Fruit fly (Drosophila melanogaster): ENCODE measurements around the gene Mur18B.

Mur18B gene

DNA sequence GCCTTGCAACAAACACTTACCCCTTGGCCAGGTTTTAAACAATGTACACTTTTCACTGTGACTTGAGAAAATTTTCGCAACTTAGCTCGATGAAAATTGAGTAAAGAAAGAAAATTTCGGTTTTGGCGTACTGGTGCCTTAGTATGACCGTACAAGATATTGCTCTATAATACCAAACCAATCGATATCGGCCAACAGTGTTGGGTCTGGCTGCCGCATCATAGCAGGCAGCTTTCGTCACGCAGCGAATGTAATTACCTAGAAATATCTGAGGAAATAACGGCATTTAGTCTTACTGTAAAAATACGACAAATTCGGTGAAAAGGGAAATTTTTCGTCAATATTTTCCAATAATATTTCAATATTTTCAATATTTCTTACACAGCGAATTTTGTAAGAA lies 5.0 kb upstream of the Mur18B start, which contains the start of gene Ulp1 (continued):
- TF ChIP-seq pita (GFP tag; optimal IDR thresholded peaks at IDR 0.05), result no peak
- no peak for TF ChIP-seq hbn (GFP tag; IDR thresholded peaks at IDR 0.05; ENCODE audit: partially characterized antibody)
- no peak for TF ChIP-seq PHDP (tag; optimal IDR thresholded peaks at IDR 0.05)
- no peak for TF ChIP-seq CG7963 (GFP tag; IDR thresholded peaks at IDR 0.05; ENCODE audit: partially characterized antibody)
- TF ChIP-seq stwl (tag; optimal IDR thresholded peaks at IDR 0.05), result peak; percentile 78
- peak; percentile 84 for TF ChIP-seq CTCF (GFP tag; optimal IDR thresholded peaks at IDR 0.05)
- no peak for TF ChIP-seq Kr (GFP tag; optimal IDR thresholded peaks at IDR 0.05)
- TF ChIP-seq aop (GFP tag; IDR thresholded peaks at IDR 0.05), result no peak
- TF ChIP-seq CG4707 (GFP tag; optimal IDR thresholded peaks at IDR 0.05), result no peak
- no peak for TF ChIP-seq CG8089 (GFP tag; optimal IDR thresholded peaks at IDR 0.05)
- no peak for TF ChIP-seq CG15479 (GFP tag; optimal IDR thresholded peaks at IDR 0.05)
- TF ChIP-seq CG16863 (GFP tag; optimal IDR thresholded peaks at IDR 0.05), result no peak
- no peak for TF ChIP-seq CG4820 (GFP tag; optimal IDR thresholded peaks at IDR 0.05)
- TF ChIP-seq CG13296 (GFP tag; optimal IDR thresholded peaks at IDR 0.05), result no peak
- no peak for TF ChIP-seq lbe (GFP tag; optimal IDR thresholded peaks at IDR 0.05)
- no peak for TF ChIP-seq CG13123 (GFP tag; optimal IDR thresholded peaks at IDR 0.05)
- no peak for TF ChIP-seq lab (GFP tag; optimal IDR thresholded peaks at IDR 0.05)
- TF ChIP-seq NFAT (GFP tag; IDR thresholded peaks at IDR 0.05), result no peak
- TF ChIP-seq dpn (GFP tag; optimal IDR thresholded peaks at IDR 0.05), result peak in 1 of 2 experiments; percentile 42
- no peak for TF ChIP-seq ERR (GFP tag; optimal IDR thresholded peaks at IDR 0.05)
- no peak for TF ChIP-seq CG31365 (tag; optimal IDR thresholded peaks at IDR 0.05)
- no peak for TF ChIP-seq Hsf (GFP tag; optimal IDR thresholded peaks at IDR 0.05)
- no peak for TF ChIP-seq Bdp1 (GFP tag; optimal IDR thresholded peaks at IDR 0.05)
- no peak for TF ChIP-seq CG2875 (GFP tag; optimal IDR thresholded peaks at IDR 0.05)
- TF ChIP-seq Atf6 (GFP tag; IDR thresholded peaks at IDR 0.05), result 0 out of 2 replicates have a peak, but pooled peaks have one; percentile 33
- no peak for TF ChIP-seq CG4360 (GFP tag; IDR thresholded peaks at IDR 0.05)
- no peak for TF ChIP-seq Atf3 (GFP tag; optimal IDR thresholded peaks at IDR 0.05)
- TF ChIP-seq Nf-YA (GFP tag; IDR thresholded peaks at IDR 0.05), result no peak
- no peak for TF ChIP-seq MTF-1 (GFP tag; optimal IDR thresholded peaks at IDR 0.05; ENCODE audit: borderline replicate concordance)
- no peak for TF ChIP-seq ranshi (GFP tag; IDR thresholded peaks at IDR 0.05)
- TF ChIP-seq inv (GFP tag; IDR thresholded peaks at IDR 0.05; ENCODE audit: partially characterized antibody), result peak; percentile 9; the same call in 1 of the 2 replicates
- TF ChIP-seq CG5245 (GFP tag; optimal IDR thresholded peaks at IDR 0.05), result no peak
- TF ChIP-seq wor (GFP tag; IDR thresholded peaks at IDR 0.05), result no peak
- TF ChIP-seq da (GFP tag; optimal IDR thresholded peaks at IDR 0.05), result no peak
- no peak for TF ChIP-seq D19B (GFP tag; optimal IDR thresholded peaks at IDR 0.05)
- no peak for TF ChIP-seq CG10147 (GFP tag; optimal IDR thresholded peaks at IDR 0.05)
- no peak for TF ChIP-seq ATbp (GFP tag; optimal IDR thresholded peaks at IDR 0.05)
- peak; percentile 2 for TF ChIP-seq NC2β (GFP tag; optimal IDR thresholded peaks at IDR 0.05)
- no peak for TF ChIP-seq CG13424 (tag; optimal IDR thresholded peaks at IDR 0.05)
- no peak for TF ChIP-seq Camta (GFP tag; optimal IDR thresholded peaks at IDR 0.05)
- no peak for TF ChIP-seq cad (GFP tag; optimal IDR thresholded peaks at IDR 0.05)
- no peak for TF ChIP-seq CG1024 (GFP tag; IDR thresholded peaks at IDR 0.05)
- TF ChIP-seq sim (GFP tag; IDR thresholded peaks at IDR 0.05), result no peak
- no peak for TF ChIP-seq Lpt (GFP tag; optimal IDR thresholded peaks at IDR 0.05)
- TF ChIP-seq Fer1 (GFP tag; optimal IDR thresholded peaks at IDR 0.05), result peak; percentile 13
- TF ChIP-seq CG5180 (GFP tag; optimal IDR thresholded peaks at IDR 0.05), result no peak
- no peak for TF ChIP-seq psq (GFP tag; optimal IDR thresholded peaks at IDR 0.05)
- no peak for TF ChIP-seq CG10543 (GFP tag; optimal IDR thresholded peaks at IDR 0.05)
- no peak for TF ChIP-seq CG33557 (GFP tag; optimal IDR thresholded peaks at IDR 0.05)
- no peak for TF ChIP-seq CG12219 (GFP tag; optimal IDR thresholded peaks at IDR 0.05)
- TF ChIP-seq BtbVII (GFP tag; optimal IDR thresholded peaks at IDR 0.05), result no peak
- TF ChIP-seq Deaf1 (tag; optimal IDR thresholded peaks at IDR 0.05), result no peak
